Fruit fly (Drosophila melanogaster): Measurements from ENCODE around the gene Taf6.

Gene Taf6

dm6 chr3L:19590422-19590821 lies 8.5 kb upstream of the Taf6 start, which contains the start of gene CG14100 (continued):
- peak; percentile 100 for TF ChIP-seq CG15336 (GFP tag; IDR thresholded peaks at IDR 0.05)
- peak; percentile 100 for TF ChIP-seq CG6276 (GFP tag; optimal IDR thresholded peaks at IDR 0.05)
- TF ChIP-seq CG6808 (GFP tag; optimal IDR thresholded peaks at IDR 0.05) = peak; percentile 99
- peak; percentile 100 for TF ChIP-seq Eip75B (GFP tag; optimal IDR thresholded peaks at IDR 0.05)
- peak; percentile 99 for TF ChIP-seq fd85E (GFP tag; optimal IDR thresholded peaks at IDR 0.05)
- TF ChIP-seq Eip78C (GFP tag) = peak; percentile 100
- TF ChIP-seq Blimp-1 (GFP tag; optimal IDR thresholded peaks at IDR 0.05) = peak; percentile 99
- TF ChIP-seq Ets21C (GFP tag; optimal IDR thresholded peaks at IDR 0.05) = peak; percentile 100

DNA sequence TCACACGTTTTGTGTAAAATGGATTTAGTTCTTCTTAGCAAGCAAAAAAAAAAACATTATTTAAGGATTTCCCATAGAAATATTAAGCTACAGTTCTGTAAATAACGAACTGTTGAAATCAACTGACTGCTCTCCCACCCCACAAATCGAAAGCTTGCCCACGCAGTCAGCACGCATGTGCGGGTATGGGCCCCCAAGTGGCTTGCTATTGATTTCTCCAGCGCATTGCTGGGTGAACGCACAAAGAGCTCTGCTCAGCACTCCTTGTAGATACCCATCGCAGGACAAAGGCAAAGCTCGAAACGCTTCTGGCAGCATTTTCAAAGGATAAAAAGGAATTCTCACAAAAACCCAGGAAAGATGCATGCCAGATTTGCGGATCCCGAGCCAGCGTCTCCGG lies 2.5 kb downstream of the Taf6 start, which contains the start of gene CG9368:
Gene CG9368, plus strand, starts transcription at position 221 of the 400 bp plus-strand sequence.
- TF ChIP-seq CG6276 (GFP tag; optimal IDR thresholded peaks at IDR 0.05) = no peak
- TF ChIP-seq CG34406 (GFP tag; optimal IDR thresholded peaks at IDR 0.05) = no peak
- TF ChIP-seq Eip78C (GFP tag) = no peak
- TF ChIP-seq CG4318 (GFP tag; optimal IDR thresholded peaks at IDR 0.05) = no peak

- TF ChIP-seq Eip78C (GFP tag) = no peak
- no peak for TF ChIP-seq CG15336 (GFP tag; IDR thresholded peaks at IDR 0.05)
- TF ChIP-seq Eip75B (GFP tag; optimal IDR thresholded peaks at IDR 0.05) = no peak
- TF ChIP-seq CG32006 (GFP tag; optimal IDR thresholded peaks at IDR 0.05) = no peak
- TF ChIP-seq OdsH (GFP tag; optimal IDR thresholded peaks at IDR 0.05) = no peak
- no peak for TF ChIP-seq CG6276 (GFP tag; optimal IDR thresholded peaks at IDR 0.05)
- TF ChIP-seq CG34406 (GFP tag; optimal IDR thresholded peaks at IDR 0.05) = no peak
Observed at dm6 chr3L:19605974-19606497, 7.1 kb downstream of the Taf6 start, which contains the start of the genes lush and CG9372. TSS of gene lush (minus strand) at chr3L:19606090. TSS of gene CG9372 (plus strand) at chr3L:19606208.

dm6 chr3L:19612172-19612571 lies 13.3 kb downstream of the Taf6 start, which contains the start of the genes Lon and PIG-F:
TSS of gene Lon (minus strand) at chr3L:19612199.
TSS of gene PIG-F (plus strand) at chr3L:19612455.
- TF ChIP-seq CG8632 (GFP tag; optimal IDR thresholded peaks at IDR 0.05) (peak; percentile 99), acj6 (GFP tag; optimal IDR thresholded peaks at IDR 0.05) (peak; percentile 99), CG8319 (GFP tag; optimal IDR thresholded peaks at IDR 0.05) (peak; percentile 98), dsx (GFP tag; optimal IDR thresholded peaks at IDR 0.05; ENCODE audit: poor library complexity, severe bottlenecking) (peak; percentile 96), CG3919 (GFP tag; optimal IDR thresholded peaks at IDR 0.05) (peak; percentile 99), salr (GFP tag; optimal IDR thresholded peaks at IDR 0.05) (peak; percentile 96 to 99), CG3032 (tag; optimal IDR thresholded peaks at IDR 0.05) (peak; percentile 99), CG32006 (GFP tag; optimal IDR thresholded peaks at IDR 0.05) (peak; percentile 99), CG8119 (GFP tag; IDR thresholded peaks at IDR 0.05) (peak; percentile 98), fkh (GFP tag; optimal IDR thresholded peaks at IDR 0.05) (peak; percentile 98), vri (GFP tag; optimal IDR thresholded peaks at IDR 0.05) (peak; percentile 98), topi (GFP tag; optimal IDR thresholded peaks at IDR 0.05) (peak; percentile 99), ss (GFP tag; optimal IDR thresholded peaks at IDR 0.05) (peak; percentile 98 to 99), Hr4 (GFP tag; optimal IDR thresholded peaks at IDR 0.05) (peak; percentile 99), Smox (GFP tag; optimal IDR thresholded peaks at IDR 0.05) (peak; percentile 99), CG4318 (GFP tag; optimal IDR thresholded peaks at IDR 0.05) (peak; percentile 99), CG6163 (GFP tag; IDR thresholded peaks at IDR 0.05) (peak; percentile 98), Lpt (GFP tag; optimal IDR thresholded peaks at IDR 0.05) (peak; percentile 98), Sox14 (GFP tag; optimal IDR thresholded peaks at IDR 0.05) (peak; percentile 99), fd85E (GFP tag; optimal IDR thresholded peaks at IDR 0.05) (peak; percentile 96), Eip75B (GFP tag; optimal IDR thresholded peaks at IDR 0.05) (peak; percentile 99), CG34406 (GFP tag; optimal IDR thresholded peaks at IDR 0.05) (peak; percentile 99), Sox15 (GFP tag; optimal IDR thresholded peaks at IDR 0.05) (peak; percentile 99), CG10631 (GFP tag; optimal IDR thresholded peaks at IDR 0.05) (peak; percentile 99), achi (GFP tag; optimal IDR thresholded peaks at IDR 0.05) (peak; percentile 99), net (GFP tag; optimal IDR thresholded peaks at IDR 0.05) (peak; percentile 99), Hr38 (GFP tag; optimal IDR thresholded peaks at IDR 0.05) (peak; percentile 89), dac (GFP tag; optimal IDR thresholded peaks at IDR 0.05) (peak; percentile 98), CG6854 (GFP tag; optimal IDR thresholded peaks at IDR 0.05) (peak; percentile 98), eg (GFP tag; IDR thresholded peaks at IDR 0.05) (peak; percentile 97; the same call in 2 of the 3 replicates), spab (GFP tag; optimal IDR thresholded peaks at IDR 0.05) (peak; percentile 98), CG10669 (GFP tag; optimal IDR thresholded peaks at IDR 0.05) (peak; percentile 99), Met (GFP tag; optimal IDR thresholded peaks at IDR 0.05) (peak; percentile 99), CG11762 (GFP tag; optimal IDR thresholded peaks at IDR 0.05; ENCODE audit: insufficient read depth) (peak; percentile 99), CG11902 (GFP tag; optimal IDR thresholded peaks at IDR 0.05) (peak; percentile 98), Gug (GFP tag; IDR thresholded peaks at IDR 0.05) (peak; percentile 97), Eip78C (GFP tag) (peak; percentile 100)
